Fruit fly (Drosophila melanogaster) whole organism, embryonic: Measurements from ENCODE around the gene CG11912.

Source experiments
- Aef1 ChIP-seq: fragments of 200-800 bp; sonication (Bioruptor generic); IDR thresholded peaks from 3 replicates; pipeline ENCODE4 v1.3.6; 2022; ENCODE audit warnings: missing biosample characterization, missing genetic modification characterization
- CG10147 ChIP-seq: fragments of 200-800 bp; sonication (Bioruptor generic); optimal IDR thresholded peaks from 2 replicates; lab custom pipeline; 2019; ENCODE audit warnings: missing biosample characterization, mild to moderate bottlenecking, missing genetic modification characterization, moderate library complexity
- CG10431 ChIP-seq: fragments of 200-800 bp; sonication (Bioruptor generic); optimal IDR thresholded peaks from 3 replicates; lab custom pipeline; 2018; ENCODE audit warnings: missing biosample characterization, mild to moderate bottlenecking, missing genetic modification characterization
- CG10543 ChIP-seq: fragments of 200-800 bp; sonication (Bioruptor generic); optimal IDR thresholded peaks from 3 replicates; lab custom pipeline; 2017; ENCODE audit warnings: missing biosample characterization, mild to moderate bottlenecking, missing genetic modification characterization, moderate library complexity
- CG11695 ChIP-seq: fragments of 200-800 bp; sonication (Bioruptor generic); IDR thresholded peaks from 3 replicates; pipeline ENCODE4 v1.3.6; 2022; ENCODE audit warnings: missing biosample characterization, missing genetic modification characterization
- CG13424 ChIP-seq: fragments of 200-800 bp; sonication (Bioruptor generic); optimal IDR thresholded peaks from 2 replicates; lab custom pipeline; 2019; ENCODE audit warnings: missing biosample characterization, mild to moderate bottlenecking, missing genetic modification characterization, moderate library complexity
- CG15514 ChIP-seq: fragments of 200-800 bp; sonication (Bioruptor generic); optimal IDR thresholded peaks from 3 replicates; lab custom pipeline; 2017; ENCODE audit warnings: missing biosample characterization, missing genetic modification characterization, mild to moderate bottlenecking, moderate library complexity, missing genetic modification reagents
- CG1603 ChIP-seq: fragments of 200-800 bp; sonication (Bioruptor generic); optimal IDR thresholded peaks from 2 replicates; lab custom pipeline; 2019; ENCODE audit warnings: missing biosample characterization, mild to moderate bottlenecking, missing genetic modification characterization, moderate library complexity
- CG2116 ChIP-seq: fragments of 200-800 bp; sonication (Bioruptor generic); optimal IDR thresholded peaks from 3 replicates; lab custom pipeline; 2018; ENCODE audit warnings: missing biosample characterization, mild to moderate bottlenecking, missing genetic modification characterization
- CG2120 ChIP-seq: fragments of 200-800 bp; sonication (Bioruptor generic); optimal IDR thresholded peaks from 3 replicates; lab custom pipeline; 2016; ENCODE audit warnings: missing biosample characterization, missing genetic modification characterization
- CG3281 ChIP-seq: fragments of 200-800 bp; sonication (Bioruptor generic); optimal IDR thresholded peaks from 3 replicates; lab custom pipeline; 2017; ENCODE audit warnings: missing biosample characterization, mild to moderate bottlenecking, missing genetic modification characterization
- CG33213 ChIP-seq: fragments of 200-800 bp; sonication (Bioruptor generic); optimal IDR thresholded peaks from 3 replicates; lab custom pipeline; 2016; ENCODE audit warnings: missing biosample characterization, missing genetic modification characterization
- CG7786 ChIP-seq: fragments of 200-800 bp; sonication (Bioruptor generic); optimal IDR thresholded peaks from 2 replicates; lab custom pipeline; 2016; ENCODE audit warnings: missing biosample characterization, missing genetic modification characterization
- CG7839 ChIP-seq: fragments of 200-800 bp; sonication (Bioruptor generic); optimal IDR thresholded peaks from 3 replicates; lab custom pipeline; 2018; ENCODE audit warnings: missing biosample characterization, mild to moderate bottlenecking, missing genetic modification characterization, moderate library complexity
- CG8290 ChIP-seq, 3 experiments: fragments of 200-800 bp; sonication (Bioruptor generic); optimal IDR thresholded peaks; 2 replicates each; lab custom pipeline; 2016 to 2019; ENCODE audit warnings: missing biosample characterization in 3 of 3, missing genetic modification characterization in 3 of 3, mild to moderate bottlenecking in 2 of 3, moderate library complexity in 1 of 3
- CG9797 ChIP-seq: fragments of 200-800 bp; sonication (Bioruptor generic); optimal IDR thresholded peaks from 3 replicates; lab custom pipeline; 2018; ENCODE audit warnings: missing biosample characterization, mild to moderate bottlenecking, missing genetic modification characterization
- CG9817 ChIP-seq: fragments of 200-800 bp; sonication (Bioruptor generic); optimal IDR thresholded peaks from 2 replicates; lab custom pipeline; 2018; ENCODE audit warnings: missing biosample characterization, mild to moderate bottlenecking, missing genetic modification characterization, moderate library complexity
- CHES-1-like ChIP-seq: fragments of 200-800 bp; sonication (Bioruptor generic); optimal IDR thresholded peaks from 2 replicates; lab custom pipeline; 2016; ENCODE audit warnings: missing biosample characterization, missing genetic modification characterization
- CTCF ChIP-seq: fragments of 200-800 bp; sonication (Bioruptor generic); optimal IDR thresholded peaks from 2 replicates; lab custom pipeline; 2017; ENCODE audit warnings: missing biosample characterization, mild to moderate bottlenecking, missing genetic modification characterization, moderate library complexity
- Dad ChIP-seq: fragments of 200-800 bp; sonication (Bioruptor generic); optimal IDR thresholded peaks from 3 replicates; lab custom pipeline; 2016; ENCODE audit warnings: missing biosample characterization, missing genetic modification characterization
- Dek ChIP-seq: fragments of 200-800 bp; sonication (Bioruptor generic); optimal IDR thresholded peaks from 3 replicates; lab custom pipeline; 2019; ENCODE audit warnings: missing biosample characterization, mild to moderate bottlenecking, missing genetic modification characterization, moderate library complexity
- Gsc ChIP-seq: fragments of 200-800 bp; sonication (Bioruptor generic); IDR thresholded peaks from 2 replicates; pipeline ENCODE4 v1.3.6; 2022; ENCODE audit warnings: missing biosample characterization, missing genetic modification characterization
- HmgZ ChIP-seq: fragments of 200-800 bp; sonication (Bioruptor generic); optimal IDR thresholded peaks from 2 replicates; lab custom pipeline; 2018; ENCODE audit warnings: missing biosample characterization, mild to moderate bottlenecking, missing genetic modification characterization
- Hr78 ChIP-seq, 2 experiments: fragments of 200-800 bp in 1 of 2; fragments of >200 bp in 1 of 2; sonication (Bioruptor generic) in 1 of 2; optimal IDR thresholded peaks; 2 replicates each; lab custom pipeline; 2017 to 2019; ENCODE audit warnings: missing biosample characterization in 2 of 2, missing genetic modification characterization in 2 of 2, mild to moderate bottlenecking in 1 of 2, moderate library complexity in 1 of 2
- Mes4 ChIP-seq: fragments of 200-800 bp; sonication (Bioruptor generic); optimal IDR thresholded peaks from 2 replicates; lab custom pipeline; 2016; ENCODE audit warnings: missing biosample characterization, missing genetic modification characterization
- Myb ChIP-seq: fragments of 200-800 bp; sonication (Bioruptor generic); optimal IDR thresholded peaks from 2 replicates; lab custom pipeline; 2016; ENCODE audit warnings: missing biosample characterization, missing genetic modification characterization
- NFAT ChIP-seq: fragments of 200-800 bp; sonication (Bioruptor generic); IDR thresholded peaks from 2 replicates; pipeline ENCODE4 v1.3.6; 2022; ENCODE audit warnings: missing biosample characterization, missing genetic modification characterization
- Opbp ChIP-seq: fragments of 200-800 bp; sonication (Bioruptor generic); IDR thresholded peaks from 3 replicates; pipeline ENCODE4 v1.3.6; 2022; ENCODE audit warnings: missing biosample characterization, missing genetic modification characterization; ENCODE audit not compliant: partially characterized antibody
- Rfx ChIP-seq: fragments of 200-800 bp; sonication (Bioruptor generic); IDR thresholded peaks from 2 replicates; pipeline ENCODE4 v1.3.6; 2022; ENCODE audit warnings: missing biosample characterization, missing genetic modification characterization
- Scr ChIP-seq: fragments of 200-800 bp; sonication (Bioruptor generic); IDR thresholded peaks from 2 replicates; pipeline ENCODE4 v1.3.6; 2022; ENCODE audit warnings: missing biosample characterization, missing genetic modification characterization; ENCODE audit not compliant: partially characterized antibody
- Sin3A ChIP-seq: fragments of >200 bp; optimal IDR thresholded peaks from 2 replicates; lab custom pipeline; 2018
- Ssrp ChIP-seq: fragments of 200-800 bp; sonication (Bioruptor generic); optimal IDR thresholded peaks from 2 replicates; lab custom pipeline; 2018; ENCODE audit warnings: missing biosample characterization, mild to moderate bottlenecking, missing genetic modification characterization, moderate library complexity
- Vsx1 ChIP-seq: fragments of 200-800 bp; sonication (Bioruptor generic); optimal IDR thresholded peaks from 2 replicates; lab custom pipeline; 2017; ENCODE audit warnings: missing biosample characterization, mild to moderate bottlenecking, missing genetic modification characterization, missing genetic modification reagents
- YL-1 ChIP-seq: fragments of 200-800 bp; sonication (Bioruptor generic); optimal IDR thresholded peaks from 3 replicates; lab custom pipeline; 2017; ENCODE audit warnings: missing biosample characterization, mild to moderate bottlenecking, missing genetic modification characterization
- al ChIP-seq: fragments of 200-800 bp; sonication (Bioruptor generic); IDR thresholded peaks from 2 replicates; pipeline ENCODE4 v1.3.6; 2022; ENCODE audit warnings: missing biosample characterization, missing genetic modification characterization
- aop ChIP-seq: fragments of 200-800 bp; sonication (Bioruptor generic); IDR thresholded peaks from 2 replicates; pipeline ENCODE4 v1.3.6; 2022; ENCODE audit warnings: missing biosample characterization, missing genetic modification characterization
- dpn ChIP-seq, 2 experiments: fragments of 200-800 bp; sonication (Bioruptor generic); optimal IDR thresholded peaks; 3 replicates each; lab custom pipeline; 2016; ENCODE audit warnings: missing biosample characterization in 2 of 2, missing genetic modification characterization in 2 of 2
- esg ChIP-seq: fragments of 200-800 bp; sonication (Bioruptor generic); conservative IDR thresholded peaks from 2 replicates; pipeline ENCODE4 v1.3.6; 2022; ENCODE audit warnings: missing biosample characterization, missing genetic modification characterization
- gcm ChIP-seq: fragments of 200-800 bp; sonication (Bioruptor generic); optimal IDR thresholded peaks from 2 replicates; lab custom pipeline; 2019; ENCODE audit warnings: missing biosample characterization, mild to moderate bottlenecking, missing genetic modification characterization, moderate library complexity
- lilli ChIP-seq: fragments of 200-800 bp; sonication (Bioruptor generic); optimal IDR thresholded peaks from 3 replicates; lab custom pipeline; 2016; ENCODE audit warnings: missing biosample characterization, missing genetic modification characterization
- lmd ChIP-seq: fragments of 200-800 bp; sonication (Bioruptor generic); IDR thresholded peaks from 2 replicates; pipeline ENCODE4 v1.3.6; 2022; ENCODE audit warnings: missing biosample characterization, missing genetic modification characterization
- mld ChIP-seq: fragments of 200-800 bp; sonication (Bioruptor generic); IDR thresholded peaks from 3 replicates; pipeline ENCODE4 v1.3.6; 2022; ENCODE audit warnings: missing biosample characterization, missing genetic modification characterization; ENCODE audit not compliant: partially characterized antibody
- nau ChIP-seq: fragments of 200-800 bp; sonication (Bioruptor generic); optimal IDR thresholded peaks from 3 replicates; lab custom pipeline; 2017; ENCODE audit warnings: missing biosample characterization, mild to moderate bottlenecking, missing genetic modification characterization, missing genetic modification reagents
- otp ChIP-seq: fragments of 200-800 bp; sonication (Bioruptor generic); IDR thresholded peaks from 3 replicates; pipeline ENCODE4, ENCODE4 v1.3.6; 2022; ENCODE audit warnings: missing biosample characterization, missing genetic modification characterization
- pan ChIP-seq, 4 experiments: fragments of >200 bp in 3 of 4; fragments of 200-800 bp in 1 of 4; sonication (Bioruptor generic) in 1 of 4; optimal IDR thresholded peaks in 3 of 4; IDR thresholded peaks in 1 of 4; 2 replicates each; pipeline versions ENCODE4 v1.3.6 to Lab custom; 2017 to 2022; ENCODE audit warnings: missing biosample characterization in 2 of 4, missing genetic modification characterization in 2 of 4, mixed read lengths in 1 of 4
- pita ChIP-seq: fragments of 200-800 bp; sonication (Bioruptor generic); optimal IDR thresholded peaks from 2 replicates; lab custom pipeline; 2017; ENCODE audit warnings: missing biosample characterization, mild to moderate bottlenecking, missing genetic modification characterization
- sna ChIP-seq: fragments of 200-800 bp; sonication (Bioruptor generic); IDR thresholded peaks from 2 replicates; pipeline ENCODE4 v1.3.6; 2022; ENCODE audit warnings: missing biosample characterization, missing genetic modification characterization; ENCODE audit not compliant: partially characterized antibody
- tin ChIP-seq: fragments of 200-800 bp; sonication (Bioruptor generic); optimal IDR thresholded peaks from 3 replicates; lab custom pipeline; 2016; ENCODE audit warnings: missing biosample characterization, missing genetic modification characterization
- tll ChIP-seq, 2 experiments: fragments of 200-800 bp in 1 of 2; fragments of >200 bp in 1 of 2; sonication (Bioruptor generic) in 1 of 2; optimal IDR thresholded peaks; 2 replicates each; lab custom pipeline; 2017 to 2019; ENCODE audit warnings: missing biosample characterization in 2 of 2, missing genetic modification characterization in 2 of 2, mild to moderate bottlenecking in 1 of 2, moderate library complexity in 1 of 2
- yki ChIP-seq: fragments of >200 bp; optimal IDR thresholded peaks from 3 replicates; lab custom pipeline; 2018

Gene CG11912

dm6 chr2L:283071-283482, 36.0 kb downstream of the CG11912 start, which contains the start of gene CG11601 (continued):
- TF ChIP-seq CG33213 (GFP tag; lab: Kevin White, UChicago) (peak; percentile 47), yki (lab: Kevin White, UChicago) (no peak), CG2120 (peak; percentile 60), aop (GFP tag; lab: Robert Waterston, UW) (no peak), Vsx1 (no peak), dpn (GFP tag; optimal IDR thresholded peaks at IDR 0.05; lab: Kevin White, UChicago) (peak in 1 of 2 experiments; percentile 29), Scr (GFP tag; lab: Robert Waterston, UW) (peak; percentile 34), Aef1 (GFP tag; lab: Robert Waterston, UW) (0 out of 3 replicates have a peak, but pooled peaks have one; percentile 20), CG8290 (GFP tag; optimal IDR thresholded peaks at IDR 0.05; lab: Kevin White, UChicago) (no peak), CG8290 (tag; optimal IDR thresholded peaks at IDR 0.05; lab: Kevin White, UChicago) (peak in 1 of 2 experiments; percentile 64), Ssrp (peak; percentile 11), otp (GFP tag; lab: Robert Waterston, UW) (no peak), al (GFP tag; lab: Robert Waterston, UW) (no peak), HmgZ (tag; lab: Kevin White, UChicago) (peak; percentile 55), CG11695 (GFP tag; lab: Robert Waterston, UW) (0 out of 3 replicates have a peak, but pooled peaks have one; percentile 25), Mes4 (peak; percentile 20), Myb (GFP tag; lab: Kevin White, UChicago) (peak; percentile 58), CG13424 (tag; lab: Kevin White, UChicago) (peak; percentile 58), tin (GFP tag; lab: Kevin White, UChicago) (no peak), CG9797 (GFP tag; lab: Kevin White, UChicago) (peak; percentile 14), CG10147 (GFP tag; lab: Kevin White, UChicago) (peak; percentile 21), CG10431 (GFP tag; lab: Kevin White, UChicago) (no peak), CG9817 (tag; lab: Kevin White, UChicago) (no peak), CTCF (GFP tag; lab: Kevin White, UChicago) (peak; percentile 80), Rfx (peak; percentile 78), CG15514 (GFP tag; lab: Kevin White, UChicago) (peak; percentile 80), CG7839 (tag; lab: Kevin White, UChicago) (no peak), pan (optimal IDR thresholded peaks at IDR 0.05; lab: Kevin White, UChicago) (no peak), pan (GFP tag; optimal IDR thresholded peaks at IDR 0.05 in 1 of 2, IDR thresholded peaks at IDR 0.05 in 1 of 2) (peak in 1 of 2 experiments; percentile 33), CG10543 (GFP tag; lab: Kevin White, UChicago) (peak; percentile 31), lilli (GFP tag; lab: Kevin White, UChicago) (peak; percentile 68), Gsc (GFP tag; lab: Robert Waterston, UW) (no peak), NFAT (GFP tag; lab: Robert Waterston, UW) (peak; percentile 63), YL-1 (GFP tag; lab: Kevin White, UChicago) (peak; percentile 22), CG7786 (GFP tag; lab: Kevin White, UChicago) (peak; percentile 36), pita (GFP tag; lab: Kevin White, UChicago) (no peak), Dek (tag; lab: Kevin White, UChicago) (no peak), esg (GFP tag; lab: Robert Waterston, UW) (no peak), nau (GFP tag; lab: Kevin White, UChicago) (no peak), CG2116 (GFP tag; lab: Kevin White, UChicago) (peak; percentile 52), sna (GFP tag; lab: Robert Waterston, UW) (0 out of 2 replicates have a peak, but pooled peaks have one; percentile 11), CG1603 (tag; lab: Kevin White, UChicago) (peak; percentile 62), Dad (GFP tag; lab: Kevin White, UChicago) (peak; percentile 2), Opbp (GFP tag; lab: Robert Waterston, UW) (no peak), CG3281 (GFP tag; lab: Kevin White, UChicago) (peak; percentile 26), lmd (GFP tag; lab: Robert Waterston, UW) (peak; percentile 41; the same call in 1 of the 2 replicates), Hr78 (GFP tag; optimal IDR thresholded peaks at IDR 0.05; lab: Kevin White, UChicago) (peak in 1 of 2 experiments; percentile 1), CHES-1-like (peak; percentile 2), mld (GFP tag; lab: Robert Waterston, UW) (no peak), Sin3A (peak; percentile 27), tll (GFP tag; optimal IDR thresholded peaks at IDR 0.05; lab: Kevin White, UChicago) (no peak), gcm (GFP tag; lab: Kevin White, UChicago) (no peak)
